Fruit fly (Drosophila melanogaster): ENCODE data around the gene CG9967.
A peak's percentile ranks its signal among the peaks of the same experiment; 100 is the strongest.

The CG9967 gene

dm6 chr2L:2348479-2348878, 8.7 kb downstream of the CG9967 start (continued):
- TF ChIP-seq Deaf1 (tag; optimal IDR thresholded peaks at IDR 0.05) (peak; percentile 30), CG3407 (GFP tag; optimal IDR thresholded peaks at IDR 0.05) (no peak), CG9817 (tag; optimal IDR thresholded peaks at IDR 0.05) (peak; percentile 50), Atf3 (GFP tag; optimal IDR thresholded peaks at IDR 0.05) (no peak), CG16815 (GFP tag; optimal IDR thresholded peaks at IDR 0.05) (no peak), HHEX (GFP tag; optimal IDR thresholded peaks at IDR 0.05) (peak; percentile 43), gcm (GFP tag; optimal IDR thresholded peaks at IDR 0.05) (no peak), tgo (GFP tag; IDR thresholded peaks at IDR 0.05) (peak; percentile 41; the same call in 1 of the 3 replicates), CG7556 (GFP tag; optimal IDR thresholded peaks at IDR 0.05) (peak; percentile 53), CG13894 (tag; optimal IDR thresholded peaks at IDR 0.05) (peak; percentile 82), B-H2 (GFP tag; optimal IDR thresholded peaks at IDR 0.05) (peak; percentile 46), Dip2 (GFP tag; IDR thresholded peaks at IDR 0.05) (no peak), C15 (GFP tag; IDR thresholded peaks at IDR 0.05) (no peak), CG9932 (GFP tag; IDR thresholded peaks at IDR 0.05) (peak; percentile 49; the same call in 1 of the 2 replicates), CG3065 (GFP tag; optimal IDR thresholded peaks at IDR 0.05) (no peak), CG7839 (tag; optimal IDR thresholded peaks at IDR 0.05) (peak; percentile 60), Dad (GFP tag; optimal IDR thresholded peaks at IDR 0.05) (no peak), NfI (GFP tag; optimal IDR thresholded peaks at IDR 0.05) (peak; percentile 42), CG7372 (GFP tag; IDR thresholded peaks at IDR 0.05) (peak; percentile 13; the same call in 1 of the 2 replicates)

DNA sequence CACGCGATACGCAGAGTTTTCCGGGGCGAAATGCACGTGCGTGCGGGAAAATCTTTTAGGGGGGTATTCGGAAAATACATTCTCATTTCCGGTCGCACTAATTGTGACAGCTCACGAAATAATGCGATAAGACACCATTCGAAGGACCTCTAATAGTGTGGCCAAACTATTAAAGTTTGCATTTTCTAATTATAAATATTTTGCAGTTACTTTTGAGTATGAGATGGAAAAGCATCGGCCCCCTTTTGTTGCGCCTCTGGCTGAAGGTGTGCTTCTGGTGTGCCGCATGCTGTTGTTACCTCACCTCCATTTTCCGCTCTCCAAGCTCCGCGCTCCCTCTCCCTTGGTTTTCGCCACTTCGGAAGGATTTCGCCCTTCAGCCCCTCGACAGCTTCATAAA, 43.0 kb downstream of the CG9967 start:
- no peak for TF ChIP-seq E2f1 (GFP tag; IDR thresholded peaks at IDR 0.05)
- no peak for TF ChIP-seq cas (GFP tag; IDR thresholded peaks at IDR 0.05)
- TF ChIP-seq row (GFP tag; IDR thresholded peaks at IDR 0.05): peak; percentile 54; the same call in 2 of the 3 replicates
- TF ChIP-seq phol (tag; optimal IDR thresholded peaks at IDR 0.05): no peak
- no peak for TF ChIP-seq ftz-f1 (GFP tag; optimal IDR thresholded peaks at IDR 0.05)
- 0 out of 2 replicates have a peak, but pooled peaks have one; percentile 13 for TF ChIP-seq lmd (GFP tag; IDR thresholded peaks at IDR 0.05)
- no peak for TF ChIP-seq tin (GFP tag; optimal IDR thresholded peaks at IDR 0.05)
- TF ChIP-seq cwo (GFP tag; optimal IDR thresholded peaks at IDR 0.05): peak; percentile 48
- peak; percentile 42 for TF ChIP-seq CG2120 (GFP tag; optimal IDR thresholded peaks at IDR 0.05)
- TF ChIP-seq Lim3 (GFP tag; IDR thresholded peaks at IDR 0.05): no peak
- TF ChIP-seq ci (GFP tag; IDR thresholded peaks at IDR 0.05): no peak
- TF ChIP-seq zfh2 (GFP tag; optimal IDR thresholded peaks at IDR 0.05): peak; percentile 8
- TF ChIP-seq CG9932 (GFP tag; IDR thresholded peaks at IDR 0.05): peak; percentile 34
- peak; percentile 34; the same call in 1 of the 2 replicates for TF ChIP-seq Ada2b (GFP tag; IDR thresholded peaks at IDR 0.05)
- TF ChIP-seq NK7.1 (GFP tag; optimal IDR thresholded peaks at IDR 0.05): no peak
- TF ChIP-seq CG14667 (GFP tag; IDR thresholded peaks at IDR 0.05): no peak
- 0 out of 3 replicates have a peak, but pooled peaks have one; percentile 13 for TF ChIP-seq CG11695 (GFP tag; IDR thresholded peaks at IDR 0.05)
- TF ChIP-seq Fer2 (tag; optimal IDR thresholded peaks at IDR 0.05): no peak
- TF ChIP-seq Optix (GFP tag; IDR thresholded peaks at IDR 0.05): peak; percentile 6; the same call in 1 of the 3 replicates
- TF ChIP-seq ind (GFP tag; optimal IDR thresholded peaks at IDR 0.05): peak; percentile 3
- peak; percentile 39; the same call in 1 of the 2 replicates for TF ChIP-seq slbo (GFP tag; IDR thresholded peaks at IDR 0.05)
- TF ChIP-seq pita (GFP tag; optimal IDR thresholded peaks at IDR 0.05): no peak
- TF ChIP-seq lab (GFP tag; optimal IDR thresholded peaks at IDR 0.05): peak; percentile 45
- no peak for TF ChIP-seq twi (tag; optimal IDR thresholded peaks at IDR 0.05)
- TF ChIP-seq CG3847 (GFP tag; IDR thresholded peaks at IDR 0.05): peak; percentile 34
- TF ChIP-seq CG17829 (tag; optimal IDR thresholded peaks at IDR 0.05): no peak
- TF ChIP-seq Aef1 (GFP tag; IDR thresholded peaks at IDR 0.05): no peak
- peak in 1 of 2 experiments; percentile 11 for TF ChIP-seq Hr51 (GFP tag; optimal IDR thresholded peaks at IDR 0.05)
- TF ChIP-seq CG9215 (GFP tag; IDR thresholded peaks at IDR 0.05): peak; percentile 31; the same call in 1 of the 2 replicates
- no peak for TF ChIP-seq CG17568 (GFP tag; optimal IDR thresholded peaks at IDR 0.05)
- peak; percentile 36 for TF ChIP-seq CG2678 (tag; optimal IDR thresholded peaks at IDR 0.05)
- peak; percentile 68 for TF ChIP-seq CG18599 (GFP tag; optimal IDR thresholded peaks at IDR 0.05)
- no peak for TF ChIP-seq HmgZ (tag; optimal IDR thresholded peaks at IDR 0.05)
